Fruit fly (Drosophila melanogaster) whole organism, embryonic: ENCODE results near the gene ND-24.

Source experiments
- B-H1 ChIP-seq: fragments of 200-800 bp; sonication (Bioruptor generic); IDR thresholded peaks from 3 replicates; pipeline ENCODE4 v1.3.6; 2022; ENCODE audit warnings: missing biosample characterization, missing genetic modification characterization
- Blimp-1 ChIP-seq: fragments of 200-800 bp; sonication (Bioruptor generic); optimal IDR thresholded peaks from 3 replicates; lab custom pipeline; 2018; ENCODE audit warnings: missing biosample characterization, missing genetic modification characterization, mild to moderate bottlenecking, moderate library complexity, missing genetic modification reagents
- C15 ChIP-seq: fragments of 200-800 bp; sonication (Bioruptor generic); IDR thresholded peaks from 3 replicates; pipeline ENCODE4 v1.3.6; 2022; ENCODE audit warnings: missing biosample characterization, missing genetic modification characterization
- CG11085 ChIP-seq: fragments of 200-800 bp; sonication (Bioruptor generic); IDR thresholded peaks from 2 replicates; pipeline ENCODE4 v1.3.6; 2022; ENCODE audit warnings: missing biosample characterization, missing genetic modification characterization
- CG12104 ChIP-seq: fragments of 200-800 bp; sonication (Bioruptor generic); optimal IDR thresholded peaks from 3 replicates; lab custom pipeline; 2016; ENCODE audit warnings: missing biosample characterization, missing genetic modification characterization
- CG13775 ChIP-seq: fragments of 200-800 bp; sonication (Bioruptor generic); optimal IDR thresholded peaks from 3 replicates; lab custom pipeline; 2017; ENCODE audit warnings: missing biosample characterization, mild to moderate bottlenecking, missing genetic modification characterization
- CG14710 ChIP-seq: fragments of 200-800 bp; sonication (Bioruptor generic); optimal IDR thresholded peaks from 3 replicates; lab custom pipeline; 2019; ENCODE audit warnings: missing biosample characterization, mild to moderate bottlenecking, missing genetic modification characterization, moderate library complexity
- CG1832 ChIP-seq: fragments of 200-800 bp; sonication (Bioruptor generic); optimal IDR thresholded peaks from 2 replicates; lab custom pipeline; 2017; ENCODE audit warnings: missing biosample characterization, mild to moderate bottlenecking, missing genetic modification characterization, inconsistent platforms
- CG2199 ChIP-seq: fragments of 200-800 bp; sonication (Bioruptor generic); IDR thresholded peaks from 3 replicates; pipeline ENCODE4 v1.3.6; 2022; ENCODE audit warnings: missing biosample characterization, missing genetic modification characterization
- CG33213 ChIP-seq: fragments of 200-800 bp; sonication (Bioruptor generic); optimal IDR thresholded peaks from 3 replicates; lab custom pipeline; 2016; ENCODE audit warnings: missing biosample characterization, missing genetic modification characterization
- CG33557 ChIP-seq: fragments of 200-800 bp; sonication (Bioruptor generic); optimal IDR thresholded peaks from 2 replicates; lab custom pipeline; 2019; ENCODE audit warnings: missing biosample characterization, mild to moderate bottlenecking, missing genetic modification characterization, moderate library complexity
- CG4424 ChIP-seq: fragments of 200-800 bp; sonication (Bioruptor generic); optimal IDR thresholded peaks from 3 replicates; lab custom pipeline; 2016; ENCODE audit warnings: missing biosample characterization, missing genetic modification characterization
- CG4730 ChIP-seq: fragments of 200-800 bp; sonication (Bioruptor generic); IDR thresholded peaks from 2 replicates; pipeline ENCODE4 v1.3.6; 2022; ENCODE audit warnings: missing biosample characterization, missing genetic modification characterization
- CG4854 ChIP-seq: fragments of 200-800 bp; sonication (Bioruptor generic); optimal IDR thresholded peaks from 2 replicates; lab custom pipeline; 2016; ENCODE audit warnings: missing biosample characterization, missing genetic modification characterization, inconsistent platforms
- CG7839 ChIP-seq: fragments of 200-800 bp; sonication (Bioruptor generic); optimal IDR thresholded peaks from 3 replicates; lab custom pipeline; 2018; ENCODE audit warnings: missing biosample characterization, mild to moderate bottlenecking, missing genetic modification characterization, moderate library complexity
- CG7963 ChIP-seq: fragments of 200-800 bp; sonication (Bioruptor generic); IDR thresholded peaks from 3 replicates; pipeline ENCODE4 v1.3.6; 2022; ENCODE audit warnings: missing biosample characterization, missing genetic modification characterization; ENCODE audit not compliant: partially characterized antibody
- CG8089 ChIP-seq: fragments of 200-800 bp; sonication (Bioruptor generic); optimal IDR thresholded peaks from 3 replicates; lab custom pipeline; 2016; ENCODE audit warnings: missing biosample characterization, missing genetic modification characterization
- CG8924 ChIP-seq: fragments of 200-800 bp; optimal IDR thresholded peaks from 3 replicates; lab custom pipeline; 2019; ENCODE audit warnings: missing biosample characterization, mild to moderate bottlenecking, missing genetic modification characterization, moderate library complexity
- CG9727 ChIP-seq: fragments of 200-800 bp; sonication (Bioruptor generic); optimal IDR thresholded peaks from 3 replicates; lab custom pipeline; 2017; ENCODE audit warnings: missing biosample characterization, mild to moderate bottlenecking, missing genetic modification characterization
- E2f1 ChIP-seq: fragments of 200-800 bp; sonication (Bioruptor generic); IDR thresholded peaks from 2 replicates; pipeline ENCODE4 v1.3.6; 2022; ENCODE audit warnings: missing biosample characterization, missing genetic modification characterization
- Gug ChIP-seq: fragments of 200-800 bp; sonication (Bioruptor generic); IDR thresholded peaks from 4 replicates; pipeline ENCODE4 v1.3.6; 2022; ENCODE audit warnings: missing biosample characterization, missing genetic modification characterization
- Hey ChIP-seq: fragments of 200-800 bp; sonication (Bioruptor generic); optimal IDR thresholded peaks from 3 replicates; lab custom pipeline; 2018; ENCODE audit warnings: missing biosample characterization, mild to moderate bottlenecking, missing genetic modification characterization
- Hr3 ChIP-seq: fragments of 200-800 bp; sonication (Bioruptor generic); optimal IDR thresholded peaks from 3 replicates; lab custom pipeline; 2016; ENCODE audit warnings: missing biosample characterization, missing genetic modification characterization
- NC2β ChIP-seq: fragments of 200-800 bp; sonication (Bioruptor generic); optimal IDR thresholded peaks from 2 replicates; lab custom pipeline; 2016; ENCODE audit warnings: missing biosample characterization, missing genetic modification characterization
- Ptx1 ChIP-seq: fragments of 200-800 bp; sonication (Bioruptor generic); IDR thresholded peaks from 2 replicates; pipeline ENCODE4 v1.3.6; 2022; ENCODE audit warnings: missing biosample characterization, missing genetic modification characterization
- Ravus ChIP-seq: fragments of 200-800 bp; sonication (Bioruptor generic); IDR thresholded peaks from 2 replicates; pipeline ENCODE4 v1.3.6; 2022; ENCODE audit warnings: missing biosample characterization, missing genetic modification characterization
- Side ChIP-seq: fragments of 200-800 bp; sonication (Bioruptor generic); optimal IDR thresholded peaks from 2 replicates; lab custom pipeline; 2016; ENCODE audit warnings: missing biosample characterization, missing genetic modification characterization
- Sox102F ChIP-seq: fragments of 200-800 bp; sonication (Bioruptor generic); optimal IDR thresholded peaks from 2 replicates; lab custom pipeline; 2018; ENCODE audit warnings: missing biosample characterization, mild to moderate bottlenecking, missing genetic modification characterization, moderate library complexity
- Sry-δ ChIP-seq: fragments of 200-800 bp; sonication (Bioruptor generic); optimal IDR thresholded peaks from 2 replicates; lab custom pipeline; 2016; ENCODE audit warnings: missing biosample characterization, missing genetic modification characterization
- Taf1 ChIP-seq: fragments of 200-800 bp; sonication (Bioruptor generic); IDR thresholded peaks from 2 replicates; pipeline ENCODE4 v1.3.6; 2022; ENCODE audit warnings: missing biosample characterization, missing genetic modification characterization
- YL-1 ChIP-seq: fragments of 200-800 bp; sonication (Bioruptor generic); optimal IDR thresholded peaks from 3 replicates; lab custom pipeline; 2017; ENCODE audit warnings: missing biosample characterization, mild to moderate bottlenecking, missing genetic modification characterization
- bbx ChIP-seq: fragments of 200-800 bp; sonication (Bioruptor generic); IDR thresholded peaks from 2 replicates; pipeline ENCODE4 v1.3.6; 2022; ENCODE audit warnings: missing biosample characterization, missing genetic modification characterization; ENCODE audit not compliant: partially characterized antibody
- bsh ChIP-seq, 2 experiments: fragments of 200-800 bp; sonication (Bioruptor generic); optimal IDR thresholded peaks; 2 replicates each; lab custom pipeline; 2017 to 2018; ENCODE audit warnings: mild to moderate bottlenecking in 2 of 2, missing biosample characterization in 2 of 2, missing genetic modification characterization in 2 of 2, moderate library complexity in 1 of 2
- cad ChIP-seq: fragments of >200 bp; optimal IDR thresholded peaks from 2 replicates; lab custom pipeline; 2017; ENCODE audit warnings: missing biosample characterization, missing genetic modification characterization
- chif ChIP-seq, 2 experiments: fragments of 200-800 bp; sonication (Bioruptor generic); optimal IDR thresholded peaks; 3 replicates each; lab custom pipeline; 2016; ENCODE audit warnings: missing biosample characterization in 2 of 2, missing genetic modification characterization in 2 of 2
- crol ChIP-seq: fragments of 200-800 bp; sonication (Bioruptor generic); IDR thresholded peaks from 2 replicates; pipeline ENCODE4 v1.3.6; 2022; ENCODE audit warnings: missing biosample characterization, missing genetic modification characterization
- crp ChIP-seq, 2 experiments: fragments of 200-800 bp; sonication (Bioruptor generic); optimal IDR thresholded peaks; 2 replicates in 1 of 2; 3 replicates in 1 of 2; lab custom pipeline; 2017; ENCODE audit warnings: missing biosample characterization in 2 of 2, missing genetic modification characterization in 2 of 2, mild to moderate bottlenecking in 1 of 2, moderate library complexity in 1 of 2
- emc ChIP-seq: fragments of 200-800 bp; sonication (Bioruptor generic); optimal IDR thresholded peaks from 2 replicates; lab custom pipeline; 2016; ENCODE audit warnings: missing biosample characterization, missing genetic modification characterization
- gem ChIP-seq: fragments of 200-800 bp; sonication (Bioruptor generic); optimal IDR thresholded peaks from 2 replicates; lab custom pipeline; 2019; ENCODE audit warnings: missing biosample characterization, mild to moderate bottlenecking, missing genetic modification characterization, moderate library complexity
- grn ChIP-seq: fragments of 200-800 bp; sonication (Bioruptor generic); optimal IDR thresholded peaks from 3 replicates; lab custom pipeline; 2017; ENCODE audit warnings: missing biosample characterization, missing genetic modification characterization
- h ChIP-seq: fragments of >200 bp; optimal IDR thresholded peaks from 2 replicates; lab custom pipeline; 2017
- ham ChIP-seq: fragments of 200-800 bp; sonication (Bioruptor generic); IDR thresholded peaks from 2 replicates; pipeline ENCODE4 v1.3.6; 2022; ENCODE audit warnings: missing biosample characterization, missing genetic modification characterization
- klu ChIP-seq: fragments of 200-800 bp; sonication (Bioruptor generic); IDR thresholded peaks from 2 replicates; pipeline ENCODE4 v1.3.6; 2022; ENCODE audit warnings: missing biosample characterization, missing genetic modification characterization
- lab ChIP-seq: fragments of 200-800 bp; sonication (Bioruptor generic); optimal IDR thresholded peaks from 3 replicates; lab custom pipeline; 2017; ENCODE audit warnings: missing biosample characterization, missing genetic modification characterization, mild to moderate bottlenecking, moderate library complexity, missing genetic modification reagents
- lmd ChIP-seq: fragments of 200-800 bp; sonication (Bioruptor generic); IDR thresholded peaks from 2 replicates; pipeline ENCODE4 v1.3.6; 2022; ENCODE audit warnings: missing biosample characterization, missing genetic modification characterization
- mam ChIP-seq: fragments of 200-800 bp; sonication (Bioruptor generic); optimal IDR thresholded peaks from 3 replicates; lab custom pipeline; 2016; ENCODE audit warnings: missing biosample characterization, missing genetic modification characterization
- oc ChIP-seq: fragments of 200-800 bp; sonication (Bioruptor generic); optimal IDR thresholded peaks from 2 replicates; lab custom pipeline; 2018; ENCODE audit warnings: missing biosample characterization, mild to moderate bottlenecking, missing genetic modification characterization, moderate library complexity
- odd ChIP-seq: fragments of 200-800 bp; sonication (Bioruptor generic); optimal IDR thresholded peaks from 2 replicates; lab custom pipeline; 2017; ENCODE audit warnings: missing biosample characterization, mild to moderate bottlenecking, missing genetic modification characterization
- pros ChIP-seq: fragments of 200-800 bp; sonication (Bioruptor generic); optimal IDR thresholded peaks from 3 replicates; lab custom pipeline; 2019; ENCODE audit warnings: missing biosample characterization, mild to moderate bottlenecking, missing genetic modification characterization, moderate library complexity

The ND-24 gene

dm6 chrX:17682745-17683505, 51.0 kb downstream of the ND-24 start (continued):
- peak; percentile 28 for TF ChIP-seq CG13775
- peak; percentile 49 for TF ChIP-seq CG14710 (tag; lab: Kevin White, UChicago)
- no peak for TF ChIP-seq h
- peak; percentile 6 for TF ChIP-seq oc (tag; lab: Kevin White, UChicago)
- no peak for TF ChIP-seq crol
- TF ChIP-seq lab (GFP tag; lab: Kevin White, UChicago) = peak; percentile 68
- TF ChIP-seq YL-1 = no peak
- TF ChIP-seq Hey (tag; lab: Kevin White, UChicago) = no peak
- peak; percentile 66 for TF ChIP-seq CG7839 (tag; lab: Kevin White, UChicago)
- TF ChIP-seq crp (GFP tag; optimal IDR thresholded peaks at IDR 0.05; lab: Kevin White, UChicago) = no peak
- TF ChIP-seq Hr3 (GFP tag; lab: Kevin White, UChicago) = peak; percentile 25
- TF ChIP-seq bbx (GFP tag; lab: Robert Waterston, UW) = no peak
- TF ChIP-seq mam (GFP tag; lab: Kevin White, UChicago) = peak; percentile 16
- peak; percentile 4 for TF ChIP-seq grn (GFP tag; lab: Kevin White, UChicago)
- TF ChIP-seq emc (GFP tag; lab: Kevin White, UChicago) = no peak
- TF ChIP-seq lmd (GFP tag; lab: Robert Waterston, UW) = peak; percentile 79
- TF ChIP-seq Gug (GFP tag; lab: Robert Waterston, UW) = peak; percentile 75
- TF ChIP-seq gem (tag; lab: Kevin White, UChicago) = peak; percentile 71
- TF ChIP-seq klu (GFP tag; lab: Robert Waterston, UW) = peak; percentile 50; the same call in 1 of the 2 replicates
- peak; percentile 68 for TF ChIP-seq Sox102F (GFP tag; lab: Kevin White, UChicago)
- no peak for TF ChIP-seq CG8089
- no peak for TF ChIP-seq CG33213 (GFP tag; lab: Kevin White, UChicago)
- TF ChIP-seq CG2199 (GFP tag; lab: Robert Waterston, UW) = 0 out of 3 replicates have a peak, but pooled peaks have one; percentile 50
- TF ChIP-seq CG4424 (GFP tag; lab: Kevin White, UChicago) = peak; percentile 69
- TF ChIP-seq bsh (GFP tag; optimal IDR thresholded peaks at IDR 0.05; lab: Kevin White, UChicago) = peak; percentile 75 to 88
- no peak for TF ChIP-seq NC2β
- TF ChIP-seq E2f1 (GFP tag; lab: Robert Waterston, UW) = peak; percentile 76
- peak; percentile 36 for TF ChIP-seq odd (GFP tag; lab: Kevin White, UChicago)
- TF ChIP-seq CG7963 = no peak
- TF ChIP-seq C15 (GFP tag; lab: Robert Waterston, UW) = peak; percentile 63; the same call in 1 of the 3 replicates
- no peak for TF ChIP-seq ham (GFP tag; lab: Robert Waterston, UW)
- TF ChIP-seq pros (GFP tag; lab: Kevin White, UChicago) = no peak
- TF ChIP-seq CG33557 (GFP tag; lab: Kevin White, UChicago) = no peak
- peak; percentile 52 for TF ChIP-seq CG12104 (GFP tag; lab: Kevin White, UChicago)
- peak; percentile 89 for TF ChIP-seq Ptx1 (GFP tag; lab: Robert Waterston, UW)
- peak; percentile 38; the same call in 1 of the 2 replicates for TF ChIP-seq CG11085 (GFP tag; lab: Robert Waterston, UW)
- TF ChIP-seq CG4730 = peak; percentile 79
- peak; percentile 71 for TF ChIP-seq Blimp-1 (GFP tag; lab: Kevin White, UChicago)
- TF ChIP-seq B-H1 (GFP tag; lab: Robert Waterston, UW) = peak; percentile 72
- TF ChIP-seq CG1832 (GFP tag; lab: Kevin White, UChicago) = no peak
- no peak for TF ChIP-seq CG4854 (GFP tag; lab: Kevin White, UChicago)
- no peak for TF ChIP-seq cad (GFP tag; lab: Kevin White, UChicago)
- TF ChIP-seq CG8924 (tag; lab: Kevin White, UChicago) = peak; percentile 29
- TF ChIP-seq Taf1 (GFP tag; lab: Robert Waterston, UW) = 0 out of 2 replicates have a peak, but pooled peaks have one; percentile 17
- no peak; the same call in none of the 2 replicates for TF ChIP-seq Ravus (GFP tag; lab: Robert Waterston, UW)
- peak; percentile 47 for TF ChIP-seq CG9727 (GFP tag; lab: Kevin White, UChicago)
- no peak for TF ChIP-seq Side (GFP tag; lab: Kevin White, UChicago)
- no peak for TF ChIP-seq Sry-δ (GFP tag; lab: Kevin White, UChicago)
- peak; percentile 8 to 24 for TF ChIP-seq chif (GFP tag; optimal IDR thresholded peaks at IDR 0.05; lab: Kevin White, UChicago)
